Worm (Caenorhabditis elegans) whole organism, late embryonic: ENCODE results near the gene ndab-1.

Source experiments
- C38D4.7 ChIP-seq: fragments of 200-800 bp; sonication (Bioruptor generic); optimal IDR thresholded peaks from 2 replicates; lab custom pipeline; 2018; ENCODE audit warnings: mild to moderate bottlenecking, missing genetic modification characterization, moderate library complexity, missing compliant biosample characterization
- K02D7.2 ChIP-seq: sonication (generic microtip); optimal IDR thresholded peaks from 2 replicates; lab custom pipeline; 2017; ENCODE audit warnings: mild to moderate bottlenecking, missing genetic modification characterization, missing compliant biosample characterization
- ahr-1 ChIP-seq: sonication (generic microtip); optimal IDR thresholded peaks from 2 replicates; lab custom pipeline; 2016; ENCODE audit warnings: missing genetic modification characterization, missing compliant biosample characterization
- ama-1 ChIP-seq: fragments of 150-350 bp; optimal IDR thresholded peaks from 2 replicates; lab custom pipeline; 2014
- ceh-18 ChIP-seq: sonication (generic microtip); optimal IDR thresholded peaks from 2 replicates; lab custom pipeline; 2016; ENCODE audit warnings: missing genetic modification characterization, missing compliant biosample characterization
- ceh-22 ChIP-seq: sonication (generic microtip); optimal IDR thresholded peaks from 2 replicates; lab custom pipeline; 2017; ENCODE audit warnings: missing biosample characterization, missing genetic modification characterization
- ceh-24 ChIP-seq: sonication (generic microtip); optimal IDR thresholded peaks from 2 replicates; lab custom pipeline; 2016; ENCODE audit warnings: mild to moderate bottlenecking, missing genetic modification characterization, missing compliant biosample characterization
- ceh-30 ChIP-seq: fragments of 150-350 bp; optimal IDR thresholded peaks from 2 replicates; lab custom pipeline; 2014; ENCODE audit warnings: missing biosample characterization, missing genetic modification characterization
- ceh-31 ChIP-seq: sonication (generic microtip); optimal IDR thresholded peaks from 2 replicates; lab custom pipeline; 2016; ENCODE audit warnings: missing genetic modification characterization, missing compliant biosample characterization
- ceh-6 ChIP-seq: fragments of 200-800 bp; sonication (Bioruptor generic); optimal IDR thresholded peaks from 2 replicates; lab custom pipeline; 2018; ENCODE audit warnings: mild to moderate bottlenecking, missing genetic modification characterization, missing compliant biosample characterization
- che-1 ChIP-seq: sonication (generic microtip); optimal IDR thresholded peaks from 2 replicates; lab custom pipeline; 2016; ENCODE audit warnings: mild to moderate bottlenecking, missing genetic modification characterization, missing compliant biosample characterization
- dmd-4 ChIP-seq: sonication (generic microtip); optimal IDR thresholded peaks from 2 replicates; lab custom pipeline; 2016; ENCODE audit warnings: borderline replicate concordance, missing genetic modification characterization, missing compliant biosample characterization
- dve-1 ChIP-seq: sonication (generic microtip); optimal IDR thresholded peaks from 2 replicates; lab custom pipeline; 2017; ENCODE audit warnings: antibody characterized with exemption, mild to moderate bottlenecking, missing genetic modification characterization, missing compliant biosample characterization
- elt-2 ChIP-seq: sonication (generic microtip); optimal IDR thresholded peaks from 2 replicates; lab custom pipeline; 2016; ENCODE audit warnings: missing genetic modification reagents, missing genetic modification characterization, missing compliant biosample characterization
- fax-1 ChIP-seq: sonication (generic microtip); optimal IDR thresholded peaks from 2 replicates; lab custom pipeline; 2016; ENCODE audit warnings: missing genotype, missing genetic modification characterization, missing compliant biosample characterization
- gmeb-2 ChIP-seq: sonication (generic microtip); optimal IDR thresholded peaks from 2 replicates; lab custom pipeline; 2016; ENCODE audit warnings: missing genetic modification characterization, inconsistent platforms, missing compliant biosample characterization
- hlh-15 ChIP-seq: sonication (generic microtip); optimal IDR thresholded peaks from 2 replicates; lab custom pipeline; 2016; ENCODE audit warnings: missing genetic modification characterization, missing compliant biosample characterization
- hlh-6 ChIP-seq: sonication (generic microtip); optimal IDR thresholded peaks from 2 replicates; lab custom pipeline; 2016; ENCODE audit warnings: missing genotype, missing genetic modification characterization, missing compliant biosample characterization
- nfya-1 ChIP-seq: sonication (generic microtip); optimal IDR thresholded peaks from 2 replicates; lab custom pipeline; 2017; ENCODE audit warnings: missing genetic modification characterization, mild to moderate bottlenecking, missing compliant biosample characterization, antibody characterized with exemption, moderate library complexity
- nhr-11 ChIP-seq: fragments of 150-350 bp; optimal IDR thresholded peaks from 2 replicates; lab custom pipeline; 2014; ENCODE audit warnings: missing biosample characterization, missing genetic modification characterization
- pax-1 ChIP-seq: fragments of 150-350 bp; optimal IDR thresholded peaks from 2 replicates; lab custom pipeline; 2014; ENCODE audit warnings: missing biosample characterization, missing genetic modification characterization
- pha-4 ChIP-seq: fragments of 150-350 bp; optimal IDR thresholded peaks from 2 replicates; lab custom pipeline; 2018; ENCODE audit warnings: missing biosample characterization, missing genetic modification reagents, missing genetic modification characterization
- pqm-1 ChIP-seq: sonication (generic microtip); optimal IDR thresholded peaks from 2 replicates; lab custom pipeline; 2016; ENCODE audit warnings: missing genetic modification characterization, missing compliant biosample characterization
- sox-2 ChIP-seq: fragments of 200-800 bp; sonication (Bioruptor generic); IDR thresholded peaks from 2 replicates; pipeline ENCODE4 v1.3.6; 2022; ENCODE audit warnings: missing genetic modification reagents, missing genetic modification characterization, missing compliant biosample characterization
- sox-4 ChIP-seq: sonication (generic microtip); optimal IDR thresholded peaks from 2 replicates; lab custom pipeline; 2017; ENCODE audit warnings: mild to moderate bottlenecking, missing genetic modification characterization, inconsistent platforms, missing compliant biosample characterization
- tbx-7 ChIP-seq: sonication (generic microtip); optimal IDR thresholded peaks from 2 replicates; lab custom pipeline; 2016; ENCODE audit warnings: missing genotype, missing genetic modification characterization, missing compliant biosample characterization
- unc-55 ChIP-seq: sonication (generic microtip); optimal IDR thresholded peaks from 2 replicates; lab custom pipeline; 2017; ENCODE audit warnings: missing biosample characterization, missing genetic modification reagents, missing genetic modification characterization
- zip-5 ChIP-seq: sonication (generic microtip); optimal IDR thresholded peaks from 2 replicates; lab custom pipeline; 2016; ENCODE audit warnings: missing genetic modification characterization, missing compliant biosample characterization

ndab-1 gene

ce11 chrIII:11930899-11931298 lies 15.4 kb upstream of the ndab-1 start:
- TF ChIP-seq K02D7.2 (tag; lab: Kevin White, UChicago) (no peak), dmd-4 (tag; lab: Kevin White, UChicago) (no peak), pha-4 (tag; lab: Kevin White, UChicago) (no peak), pax-1 (no peak), ceh-18 (no peak), dve-1 (tag; lab: Kevin White, UChicago) (no peak), elt-2 (tag; lab: Kevin White, UChicago) (no peak)

DNA sequence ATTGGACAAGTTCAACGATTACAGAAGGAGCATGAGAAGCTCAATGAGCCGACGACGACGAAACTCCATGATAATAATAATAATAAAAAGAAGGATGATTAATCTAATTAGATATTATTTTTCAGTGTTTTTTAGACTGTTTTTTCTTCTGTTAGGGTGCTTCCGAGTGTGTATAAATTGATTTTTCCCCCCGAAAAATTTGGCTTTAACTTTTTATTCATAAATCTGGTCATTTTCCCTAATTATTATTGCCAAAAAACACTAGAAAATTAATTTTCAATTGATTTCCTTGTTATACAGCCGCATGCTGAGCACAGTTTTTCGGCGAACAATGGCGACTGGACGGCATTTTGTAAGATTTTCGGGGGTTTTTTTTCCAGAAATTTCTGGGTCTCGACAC lies 8.1 kb upstream of the ndab-1 start, which contains the start of gene nft-1:
Gene nft-1 (plus strand): TSS at position 301 of the 400 bp plus-strand sequence.
- TF ChIP-seq ceh-31 (tag; lab: Kevin White, UChicago) (no peak), ceh-24 (tag; lab: Kevin White, UChicago) (no peak), ceh-22 (tag; lab: Kevin White, UChicago) (no peak), sox-4 (tag; lab: Kevin White, UChicago) (no peak), gmeb-2 (no peak), fax-1 (tag; lab: Kevin White, UChicago) (no peak), tbx-7 (no peak), C38D4.7 (no peak), sox-2 (GFP tag; lab: Robert Waterston, UW) (no peak), dmd-4 (tag; lab: Kevin White, UChicago) (no peak), pha-4 (tag; lab: Kevin White, UChicago) (no peak), hlh-6 (no peak)

DNA sequence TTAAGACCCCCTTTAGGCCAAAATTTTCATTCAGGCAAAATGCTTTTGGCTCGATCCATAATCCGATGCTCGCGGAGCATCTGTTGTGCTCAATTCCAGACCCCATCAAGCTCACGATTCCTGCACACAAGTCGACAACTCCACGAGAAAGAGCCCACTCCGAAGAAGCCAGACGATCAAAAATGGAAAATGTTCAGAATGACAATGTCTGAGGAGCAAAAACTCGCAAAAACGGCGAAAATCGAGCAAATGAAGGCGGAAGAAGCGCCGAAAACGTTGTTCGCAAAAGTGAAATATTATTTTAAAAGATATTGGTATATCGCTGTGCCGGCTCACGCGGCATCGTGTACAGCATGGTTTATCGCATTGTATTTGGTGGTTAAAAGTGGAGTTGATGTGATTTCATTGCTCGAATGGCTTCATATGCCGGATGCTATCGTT lies 6.2 kb upstream of the ndab-1 start, which contains the start of gene Y56A3A.22:
Gene Y56A3A.22 (plus strand): TSS at position 35 of the 441 bp plus-strand sequence.
- TF ChIP-seq ama-1 (lab: Kevin White, UChicago): peak; percentile 72
- TF ChIP-seq nhr-11 (tag; lab: Kevin White, UChicago): no peak

ce11 chrIII:11920187-11920785 lies 4.8 kb upstream of the ndab-1 start, which contains the start of the genes ccf-1 and trap-4:
Gene ccf-1, minus strand, starts transcription at chrIII:11920237.
Gene trap-4, plus strand, starts transcription at chrIII:11920735.
- TF ChIP-seq zip-5 (no peak), ceh-30 (tag; lab: Kevin White, UChicago) (peak; percentile 24), ahr-1 (tag; lab: Kevin White, UChicago) (no peak), elt-2 (tag; lab: Kevin White, UChicago) (peak; percentile 12), unc-55 (GFP tag; lab: Kevin White, UChicago) (peak; percentile 12), nfya-1 (tag; lab: Kevin White, UChicago) (peak; percentile 36)

ce11 chrIII:11918247-11918769 lies 2.8 kb upstream of the ndab-1 start, which contains the start of gene znf-593:
Gene znf-593, minus strand, starts transcription at chrIII:11918719.
- no peak for TF ChIP-seq sox-2 (GFP tag; lab: Robert Waterston, UW)
- TF ChIP-seq K02D7.2 (tag; lab: Kevin White, UChicago): peak; percentile 28

- TF ChIP-seq hlh-15 (tag; lab: Kevin White, UChicago): no peak
- no peak for TF ChIP-seq che-1 (tag; lab: Kevin White, UChicago)
- TF ChIP-seq pqm-1 (tag; lab: Kevin White, UChicago): no peak
- TF ChIP-seq ceh-6 (GFP tag; lab: Kevin White, UChicago): no peak
These were observed 2.0 kb upstream of the ndab-1 start for ce11 chrIII:11917525-11917924.

ce11 chrIII:11917090-11917489 lies 1.6 kb upstream of the ndab-1 start:
- TF ChIP-seq hlh-6: peak; percentile 14
- TF ChIP-seq pha-4 (tag; lab: Kevin White, UChicago): no peak
